Worm (Caenorhabditis elegans): ENCODE results near the gene F17C11.2.

- no peak for TF ChIP-seq mab-5 (tag; optimal IDR thresholded peaks at IDR 0.05)
- TF ChIP-seq mep-1 (tag; optimal IDR thresholded peaks at IDR 0.05), result no peak
- no peak for TF ChIP-seq lsy-2 (tag; optimal IDR thresholded peaks at IDR 0.05)
- no peak for TF ChIP-seq pha-4 (tag; optimal IDR thresholded peaks at IDR 0.05)
- no peak for TF ChIP-seq sem-2 (GFP tag; optimal IDR thresholded peaks at IDR 0.05)
Observed at ce11 chrV:10953471-10954155, 5.6 kb downstream of the F17C11.2 start.

Measured in whole organism, mixed stage, embryonic.